Fruit fly (Drosophila melanogaster): ENCODE measurements around the gene Vps2.

Vps2 gene

dm6 chr3R:26056381-26056780, 3.8 kb downstream of the Vps2 start, which contains the start of the genes Sld5 and CG14543:
Gene Sld5 (minus strand): TSS chr3R:26056547.
Gene CG14543 (plus strand): TSS chr3R:26056630.
- TF ChIP-seq Crg-1 (GFP tag; optimal IDR thresholded peaks at IDR 0.05) (peak; percentile 28), ovo (GFP tag; optimal IDR thresholded peaks at IDR 0.05) (peak; percentile 29), bab1 (GFP tag; optimal IDR thresholded peaks at IDR 0.05) (peak; percentile 15), CG33017 (tag; optimal IDR thresholded peaks at IDR 0.05) (no peak), Mnt (GFP tag; optimal IDR thresholded peaks at IDR 0.05) (peak; percentile 85), pad (GFP tag; optimal IDR thresholded peaks at IDR 0.05) (peak; percentile 24), CG11617 (GFP tag; optimal IDR thresholded peaks at IDR 0.05) (no peak), CG14711 (tag; optimal IDR thresholded peaks at IDR 0.05) (no peak), CG1620 (GFP tag; optimal IDR thresholded peaks at IDR 0.05) (peak; percentile 21), CG7101 (tag; optimal IDR thresholded peaks at IDR 0.05) (peak; percentile 52)

DNA sequence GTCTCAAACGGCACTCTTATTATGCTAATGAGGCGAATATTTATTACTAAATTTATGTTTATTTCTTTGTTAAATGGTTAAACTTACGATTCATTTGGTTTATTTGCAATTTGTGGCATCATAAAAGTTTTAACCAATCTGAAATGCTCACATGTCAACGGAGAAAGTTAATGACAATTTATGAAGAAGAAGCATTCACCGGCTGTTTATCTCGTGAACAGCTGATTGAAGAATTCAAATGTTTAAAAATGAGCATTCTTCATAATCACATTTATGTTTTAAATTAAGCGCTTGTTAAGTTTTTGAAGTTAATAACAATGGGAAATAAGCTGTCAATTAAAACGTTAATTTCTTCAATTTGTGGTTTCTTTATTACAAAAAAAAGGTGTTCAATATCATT, 5.4 kb downstream of the Vps2 start, which contains the start of the genes PIG-P and Tcs6:
Gene PIG-P (minus strand): TSS at position 158 of the 400 bp plus-strand sequence.
Gene Tcs6 (minus strand): TSS at position 158 of the 400 bp plus-strand sequence.
- no peak for TF ChIP-seq CG1620 (GFP tag; optimal IDR thresholded peaks at IDR 0.05)
- peak; percentile 17 for TF ChIP-seq Mnt (GFP tag; optimal IDR thresholded peaks at IDR 0.05)
- peak; percentile 27 for TF ChIP-seq bab1 (GFP tag; optimal IDR thresholded peaks at IDR 0.05)
- no peak for TF ChIP-seq cnc (optimal IDR thresholded peaks at IDR 0.05)
- TF ChIP-seq CG11617 (GFP tag; optimal IDR thresholded peaks at IDR 0.05), result no peak

dm6 chr3R:26059195-26059594, 6.6 kb downstream of the Vps2 start, which contains the start of the genes RpL34a and Trmt61:
Gene RpL34a (minus strand): TSS chr3R:26059267.
Gene Trmt61 (plus strand): TSS chr3R:26059496.
- no peak for TF ChIP-seq kay (GFP tag; ENCODE audit: borderline replicate concordance)
- peak; percentile 80 for TF ChIP-seq tj (GFP tag; optimal IDR thresholded peaks at IDR 0.05)
- TF ChIP-seq Clk (GFP tag; optimal IDR thresholded peaks at IDR 0.05), result peak; percentile 50
- TF ChIP-seq CG12768 (GFP tag; optimal IDR thresholded peaks at IDR 0.05), result peak; percentile 81
- TF ChIP-seq cnc (optimal IDR thresholded peaks at IDR 0.05), result no peak
- no peak for TF ChIP-seq CG5204 (GFP tag; optimal IDR thresholded peaks at IDR 0.05)
- peak; percentile 89 for TF ChIP-seq Mnt (GFP tag; optimal IDR thresholded peaks at IDR 0.05)
- TF ChIP-seq bab1 (GFP tag; optimal IDR thresholded peaks at IDR 0.05), result peak; percentile 95
- TF ChIP-seq Crg-1 (GFP tag; optimal IDR thresholded peaks at IDR 0.05), result peak; percentile 87
- peak; percentile 87 for TF ChIP-seq CG33017 (tag; optimal IDR thresholded peaks at IDR 0.05)
- peak; percentile 91 for TF ChIP-seq CG7045 (GFP tag; optimal IDR thresholded peaks at IDR 0.05)
- TF ChIP-seq pad (GFP tag; optimal IDR thresholded peaks at IDR 0.05), result peak; percentile 73
- peak; percentile 88 for TF ChIP-seq CG7101 (tag; optimal IDR thresholded peaks at IDR 0.05)
- TF ChIP-seq toe (GFP tag; optimal IDR thresholded peaks at IDR 0.05), result peak; percentile 93
- TF ChIP-seq CG11617 (GFP tag; optimal IDR thresholded peaks at IDR 0.05), result peak; percentile 95
- TF ChIP-seq ovo (GFP tag; optimal IDR thresholded peaks at IDR 0.05), result peak; percentile 72
- TF ChIP-seq CG1620 (GFP tag; optimal IDR thresholded peaks at IDR 0.05), result peak; percentile 87
- TF ChIP-seq Hr96 (GFP tag; optimal IDR thresholded peaks at IDR 0.05), result peak; percentile 88
- TF ChIP-seq cic (GFP tag; optimal IDR thresholded peaks at IDR 0.05), result peak; percentile 57
- peak; percentile 76 for TF ChIP-seq CG14711 (tag; optimal IDR thresholded peaks at IDR 0.05)

- TF ChIP-seq Hr96 (GFP tag; optimal IDR thresholded peaks at IDR 0.05) (no peak), CG1620 (GFP tag; optimal IDR thresholded peaks at IDR 0.05) (no peak), Crg-1 (GFP tag; optimal IDR thresholded peaks at IDR 0.05) (no peak), cnc (optimal IDR thresholded peaks at IDR 0.05) (no peak), kay (GFP tag; ENCODE audit: borderline replicate concordance) (no peak), Clk (GFP tag; optimal IDR thresholded peaks at IDR 0.05) (no peak), CG12768 (GFP tag; optimal IDR thresholded peaks at IDR 0.05) (no peak)
Measured at dm6 chr3R:26062911-26063310, 10.3 kb downstream of the Vps2 start, which contains the start of gene CG14551. Gene CG14551 (minus strand): TSS chr3R:26063011.

DNA sequence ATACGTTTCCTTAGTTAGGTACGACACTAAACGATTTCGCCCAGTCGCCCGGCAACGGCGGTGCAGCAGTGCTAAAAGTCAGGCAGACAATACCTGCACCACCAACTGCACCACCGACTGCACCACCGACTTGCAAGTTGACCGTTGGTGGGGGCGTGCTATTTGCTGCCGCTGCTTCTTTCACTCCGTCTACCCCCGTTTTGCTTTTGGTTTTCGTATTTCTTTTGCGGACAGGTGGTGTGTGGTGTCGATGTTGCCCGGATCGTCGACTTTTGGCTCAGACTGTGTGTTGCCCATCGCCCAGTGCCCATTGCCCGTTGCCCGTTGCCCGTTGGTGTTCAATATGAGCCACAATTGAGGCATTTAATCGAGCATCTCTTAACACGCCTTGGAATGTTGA, 12.1 kb downstream of the Vps2 start:
- TF ChIP-seq cic (GFP tag; optimal IDR thresholded peaks at IDR 0.05), result no peak
- no peak for TF ChIP-seq Clk (GFP tag; optimal IDR thresholded peaks at IDR 0.05)
- no peak for TF ChIP-seq ovo (GFP tag; optimal IDR thresholded peaks at IDR 0.05)
- TF ChIP-seq pad (GFP tag; optimal IDR thresholded peaks at IDR 0.05), result no peak
- TF ChIP-seq CG14711 (tag; optimal IDR thresholded peaks at IDR 0.05), result no peak
- TF ChIP-seq CG7101 (tag; optimal IDR thresholded peaks at IDR 0.05), result no peak
- no peak for TF ChIP-seq CG5204 (GFP tag; optimal IDR thresholded peaks at IDR 0.05)
- TF ChIP-seq Mnt (GFP tag; optimal IDR thresholded peaks at IDR 0.05), result no peak
- TF ChIP-seq tj (GFP tag; optimal IDR thresholded peaks at IDR 0.05), result no peak
- no peak for TF ChIP-seq toe (GFP tag; optimal IDR thresholded peaks at IDR 0.05)
- no peak for TF ChIP-seq CG7045 (GFP tag; optimal IDR thresholded peaks at IDR 0.05)
- TF ChIP-seq Hr96 (GFP tag; optimal IDR thresholded peaks at IDR 0.05), result no peak
- TF ChIP-seq kay (GFP tag; ENCODE audit: borderline replicate concordance), result no peak
- no peak for TF ChIP-seq cnc (optimal IDR thresholded peaks at IDR 0.05)
- TF ChIP-seq CG11617 (GFP tag; optimal IDR thresholded peaks at IDR 0.05), result no peak
- TF ChIP-seq bab1 (GFP tag; optimal IDR thresholded peaks at IDR 0.05), result no peak
- TF ChIP-seq CG12768 (GFP tag; optimal IDR thresholded peaks at IDR 0.05), result no peak
- TF ChIP-seq Crg-1 (GFP tag; optimal IDR thresholded peaks at IDR 0.05), result no peak
- no peak for TF ChIP-seq CG33017 (tag; optimal IDR thresholded peaks at IDR 0.05)

DNA sequence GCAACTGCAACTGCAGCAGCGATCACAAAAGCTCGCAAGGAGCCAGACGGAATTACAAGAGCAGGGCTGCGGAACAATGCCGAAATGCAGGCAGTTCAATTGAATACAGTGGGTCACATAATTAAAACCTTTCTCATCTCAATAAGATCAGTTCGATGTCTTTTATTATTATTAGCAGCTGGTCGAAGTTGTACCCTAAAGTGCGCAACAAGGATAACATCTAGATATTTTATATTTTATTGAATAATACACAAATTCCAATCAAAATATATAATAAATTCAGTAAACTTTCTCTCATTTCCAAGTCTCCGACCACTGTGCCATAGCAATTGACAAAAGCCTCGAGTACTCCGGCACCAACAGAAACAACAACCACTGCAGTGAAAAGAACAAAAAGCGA, 15.5 kb downstream of the Vps2 start:
- TF ChIP-seq tj (GFP tag; optimal IDR thresholded peaks at IDR 0.05), result no peak
- no peak for TF ChIP-seq pad (GFP tag; optimal IDR thresholded peaks at IDR 0.05)
- no peak for TF ChIP-seq CG33017 (tag; optimal IDR thresholded peaks at IDR 0.05)

dm6 chr3R:26072477-26072876, 19.9 kb downstream of the Vps2 start:
- TF ChIP-seq cnc (optimal IDR thresholded peaks at IDR 0.05) (no peak), Crg-1 (GFP tag; optimal IDR thresholded peaks at IDR 0.05) (no peak), Hr96 (GFP tag; optimal IDR thresholded peaks at IDR 0.05) (no peak), toe (GFP tag; optimal IDR thresholded peaks at IDR 0.05) (no peak)

Measured in whole organism, adult.